Fruit fly (Drosophila melanogaster): ENCODE measurements around the gene CG34043.

The CG34043 gene

dm6 chr2L:10292066-10292560, 11.4 kb upstream of the CG34043 start, which contains the start of gene Ufd4 (continued):
- peak; percentile 60 for TF ChIP-seq zfh2 (GFP tag; optimal IDR thresholded peaks at IDR 0.05)
- no peak for TF ChIP-seq dimm (GFP tag; IDR thresholded peaks at IDR 0.05)
- TF ChIP-seq run (tag; optimal IDR thresholded peaks at IDR 0.05), result peak; percentile 1
- TF ChIP-seq ro (GFP tag; IDR thresholded peaks at IDR 0.05), result no peak
- TF ChIP-seq CG11456 (GFP tag; IDR thresholded peaks at IDR 0.05), result no peak
- peak; percentile 75 for TF ChIP-seq gro (GFP tag; optimal IDR thresholded peaks at IDR 0.05)
- peak; percentile 79 for TF ChIP-seq Xrp1 (GFP tag; IDR thresholded peaks at IDR 0.05)
- TF ChIP-seq CG17328 (GFP tag; IDR thresholded peaks at IDR 0.05), result peak; percentile 58
- TF ChIP-seq ap (GFP tag; IDR thresholded peaks at IDR 0.05), result no peak
- peak; percentile 34 for TF ChIP-seq CG13775 (GFP tag; optimal IDR thresholded peaks at IDR 0.05)
- no peak for TF ChIP-seq nom (GFP tag; optimal IDR thresholded peaks at IDR 0.05)
- TF ChIP-seq zf30C (GFP tag; optimal IDR thresholded peaks at IDR 0.05), result no peak
- TF ChIP-seq Fer1 (GFP tag; optimal IDR thresholded peaks at IDR 0.05), result peak; percentile 76
- no peak for TF ChIP-seq Ravus (GFP tag; IDR thresholded peaks at IDR 0.05)
- peak; percentile 61 for TF ChIP-seq CG12744 (GFP tag; optimal IDR thresholded peaks at IDR 0.05)
- TF ChIP-seq org-1 (GFP tag; optimal IDR thresholded peaks at IDR 0.05), result peak; percentile 1
- no peak for TF ChIP-seq CG1603 (tag; optimal IDR thresholded peaks at IDR 0.05)
- no peak for TF ChIP-seq gce (GFP tag; IDR thresholded peaks at IDR 0.05)
- TF ChIP-seq lab (GFP tag; optimal IDR thresholded peaks at IDR 0.05), result no peak
- TF ChIP-seq ssp (GFP tag; IDR thresholded peaks at IDR 0.05), result no peak; the same call in 1 of the 2 replicates
- no peak; the same call in 2 of the 3 replicates for TF ChIP-seq so (GFP tag; IDR thresholded peaks at IDR 0.05)
- peak; percentile 55 for TF ChIP-seq Dip3 (GFP tag; optimal IDR thresholded peaks at IDR 0.05)
- TF ChIP-seq Sox102F (GFP tag; optimal IDR thresholded peaks at IDR 0.05), result no peak
- peak; percentile 83 for TF ChIP-seq CG17829 (tag; optimal IDR thresholded peaks at IDR 0.05)
- TF ChIP-seq lola (GFP tag; optimal IDR thresholded peaks at IDR 0.05), result peak in 1 of 3 experiments; percentile 66
- TF ChIP-seq her (GFP tag; optimal IDR thresholded peaks at IDR 0.05), result peak; percentile 40
- no peak for TF ChIP-seq C15 (GFP tag; IDR thresholded peaks at IDR 0.05)
- TF ChIP-seq Six4 (GFP tag; optimal IDR thresholded peaks at IDR 0.05), result peak; percentile 29
- no peak for TF ChIP-seq CG33557 (GFP tag; optimal IDR thresholded peaks at IDR 0.05)
- peak; percentile 60; the same call in 1 of the 2 replicates for TF ChIP-seq CG13287 (GFP tag; IDR thresholded peaks at IDR 0.05; ENCODE audit: partially characterized antibody)
- no peak for TF ChIP-seq CG3838 (GFP tag; optimal IDR thresholded peaks at IDR 0.05)
- no peak for TF ChIP-seq Lpt (GFP tag; optimal IDR thresholded peaks at IDR 0.05)
- TF ChIP-seq Taf1 (GFP tag; IDR thresholded peaks at IDR 0.05), result no peak
- no peak for TF ChIP-seq aop (GFP tag; IDR thresholded peaks at IDR 0.05)
- TF ChIP-seq CG5180 (GFP tag; optimal IDR thresholded peaks at IDR 0.05), result no peak
- TF ChIP-seq sqz (GFP tag; optimal IDR thresholded peaks at IDR 0.05), result no peak
- TF ChIP-seq luna (GFP tag; optimal IDR thresholded peaks at IDR 0.05), result no peak
- TF ChIP-seq CG7839 (tag; optimal IDR thresholded peaks at IDR 0.05), result no peak
- peak; percentile 47; the same call in 1 of the 3 replicates for TF ChIP-seq Aef1 (GFP tag; IDR thresholded peaks at IDR 0.05)
- no peak for TF ChIP-seq ftz-f1 (GFP tag; optimal IDR thresholded peaks at IDR 0.05)
- TF ChIP-seq CG9215 (GFP tag; IDR thresholded peaks at IDR 0.05), result no peak
- TF ChIP-seq CG16779 (GFP tag; IDR thresholded peaks at IDR 0.05), result no peak
- TF ChIP-seq CrebB (tag; optimal IDR thresholded peaks at IDR 0.05), result peak; percentile 9
- peak; percentile 14 for TF ChIP-seq gfzf (GFP tag; optimal IDR thresholded peaks at IDR 0.05)
- no peak for TF ChIP-seq CG1832 (GFP tag; optimal IDR thresholded peaks at IDR 0.05)
- TF ChIP-seq CG10366 (GFP tag; IDR thresholded peaks at IDR 0.05), result no peak
- peak; percentile 63; the same call in 2 of the 3 replicates for TF ChIP-seq CG11695 (GFP tag; IDR thresholded peaks at IDR 0.05)
- no peak for TF ChIP-seq CG9437 (GFP tag; optimal IDR thresholded peaks at IDR 0.05)
- TF ChIP-seq HHEX (GFP tag; optimal IDR thresholded peaks at IDR 0.05), result no peak
- TF ChIP-seq psq (GFP tag; optimal IDR thresholded peaks at IDR 0.05), result no peak
- peak; percentile 19 for TF ChIP-seq CG18619 (GFP tag; optimal IDR thresholded peaks at IDR 0.05)
